In genomic region chrX:13734866-13735265, dm6 we compare ENCODE assay signal across 3 fruit fly cellular contexts.
TF ChIP-seq lines count a peak whose summit lies in the region.

No protein-coding gene starts in this region.

TF ChIP-seq in whole organism, adult, 20 proteins besides CTCF, POLR2A, EP300 and RAD21 (continued from another document):
- peak; percentile 29 for TF ChIP-seq pad (GFP tag; optimal IDR thresholded peaks at IDR 0.05; lab: Kevin White, UChicago)

TF ChIP-seq in whole organism, embryonic, 481 proteins besides CTCF, POLR2A, EP300 and RAD21 (continued from another document):
- peak; percentile 5 for TF ChIP-seq CG4424 (GFP tag; optimal IDR thresholded peaks at IDR 0.05; lab: Kevin White, UChicago)
- TF ChIP-seq CG14014 (GFP tag; IDR thresholded peaks at IDR 0.05; lab: Robert Waterston, UW) = 0 out of 2 replicates have a peak, but pooled peaks have one; percentile 12
- peak; percentile 8 for TF ChIP-seq CG12659 (GFP tag; optimal IDR thresholded peaks at IDR 0.05; lab: Kevin White, UChicago)
- TF ChIP-seq Bgb (GFP tag; IDR thresholded peaks at IDR 0.05; lab: Robert Waterston, UW; ENCODE audit: partially characterized antibody) = no peak
- no peak for TF ChIP-seq Lpt (GFP tag; optimal IDR thresholded peaks at IDR 0.05; lab: Kevin White, UChicago)
- TF ChIP-seq CG2120 (GFP tag; optimal IDR thresholded peaks at IDR 0.05; lab: Kevin White, UChicago) = peak; percentile 24
- TF ChIP-seq Drgx (GFP tag; IDR thresholded peaks at IDR 0.05; lab: Robert Waterston, UW) = peak; percentile 60
- peak; percentile 33 for TF ChIP-seq CG18262 (tag; optimal IDR thresholded peaks at IDR 0.05; lab: Kevin White, UChicago)
- peak; percentile 29 for TF ChIP-seq Sox100B (GFP tag; optimal IDR thresholded peaks at IDR 0.05; lab: Kevin White, UChicago)
- TF ChIP-seq CG17829 (tag; optimal IDR thresholded peaks at IDR 0.05; lab: Kevin White, UChicago) = peak; percentile 19
- peak; percentile 27 for TF ChIP-seq CG30403 (GFP tag; optimal IDR thresholded peaks at IDR 0.05; lab: Kevin White, UChicago)
- TF ChIP-seq Ptx1 (GFP tag; IDR thresholded peaks at IDR 0.05; lab: Robert Waterston, UW) = peak; percentile 20; the same call in 1 of the 2 replicates
- peak; percentile 7 for TF ChIP-seq az2 (GFP tag; optimal IDR thresholded peaks at IDR 0.05; lab: Kevin White, UChicago)
TF ChIP-seq in whole organism, embryonic: peak in this region for 23.

TF ChIP-seq in whole organism, prepupa, 60 proteins besides CTCF, POLR2A, EP300 and RAD21 (continued from another document):
- TF ChIP-seq acj6 (GFP tag; optimal IDR thresholded peaks at IDR 0.05; lab: Kevin White, UChicago) (no peak), CG3032 (tag; optimal IDR thresholded peaks at IDR 0.05; lab: Kevin White, UChicago) (peak; percentile 28), CG4318 (GFP tag; optimal IDR thresholded peaks at IDR 0.05; lab: Kevin White, UChicago) (no peak), cyc (GFP tag; optimal IDR thresholded peaks at IDR 0.05; lab: Kevin White, UChicago) (no peak), CG11762 (GFP tag; optimal IDR thresholded peaks at IDR 0.05; lab: Kevin White, UChicago; ENCODE audit: insufficient read depth) (no peak), Hr39 (GFP tag; optimal IDR thresholded peaks at IDR 0.05; lab: Kevin White, UChicago) (no peak), CG10631 (GFP tag; optimal IDR thresholded peaks at IDR 0.05; lab: Kevin White, UChicago) (peak; percentile 41)
